Fruit fly (Drosophila melanogaster) whole organism: Measurements from ENCODE around the gene CG15443.

ENCODE experiments used
- Dll ChIP-seq: fragments of >200 bp; optimal IDR thresholded peaks from 2 replicates; lab custom pipeline; 2017
- EcR ChIP-seq, 2 experiments: fragments of >200 bp; optimal IDR thresholded peaks; 2 replicates each; lab custom pipeline; 2017; ENCODE audit warnings: missing biosample characterization in 2 of 2, missing genetic modification characterization in 2 of 2, missing genetic modification reagents in 2 of 2
- pan ChIP-seq: fragments of >200 bp; optimal IDR thresholded peaks from 2 replicates; lab custom pipeline; 2017
- psq ChIP-seq: fragments of >200 bp; optimal IDR thresholded peaks from 2 replicates; lab custom pipeline; 2017
- usp ChIP-seq: fragments of >200 bp; optimal IDR thresholded peaks from 2 replicates; lab custom pipeline; 2017; ENCODE audit warnings: missing biosample characterization, missing genetic modification characterization, mixed read lengths

dm6 chr2L:4459543-4459942 lies 3.7 kb downstream of the CG15443 start, which contains the start of the genes mRpL27 and CG15435:
- TF ChIP-seq pan (lab: Kevin White, UChicago) (no peak), usp (no peak), psq (lab: Kevin White, UChicago) (no peak), Dll (lab: Kevin White, UChicago) (no peak), EcR (GFP tag; optimal IDR thresholded peaks at IDR 0.05; lab: Kevin White, UChicago) (no peak)
